Fruit fly (Drosophila melanogaster): Measurements from ENCODE around the gene GILT1.

The GILT1 gene

DNA sequence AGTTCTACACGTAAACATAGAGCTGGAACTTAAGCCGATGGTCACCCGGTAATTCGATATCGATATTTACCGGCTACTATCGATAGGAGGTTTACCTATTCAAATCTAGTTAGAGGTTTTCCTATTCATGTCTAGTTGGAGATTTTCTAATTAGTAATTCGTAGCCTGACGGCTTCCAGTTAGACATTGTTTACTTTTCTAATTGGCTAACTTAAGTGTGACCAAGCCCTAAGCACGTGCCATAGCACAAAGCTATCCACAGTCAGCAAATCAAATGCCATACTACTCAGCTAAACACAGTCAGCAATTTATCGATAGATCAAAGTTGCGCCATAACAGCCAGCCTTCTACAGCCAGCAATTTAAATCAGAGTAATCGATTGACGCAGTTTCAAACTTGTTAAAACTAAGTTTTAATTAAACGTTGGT, 1.4 kb upstream of the GILT1 start, which contains the start of gene Dpm3 (continued):
- TF ChIP-seq CG12104 (GFP tag; optimal IDR thresholded peaks at IDR 0.05), result no peak
- TF ChIP-seq Dbx (GFP tag; IDR thresholded peaks at IDR 0.05), result 0 out of 3 replicates have a peak, but pooled peaks have one; percentile 38
- TF ChIP-seq pnt (GFP tag; optimal IDR thresholded peaks at IDR 0.05), result peak; percentile 28
- TF ChIP-seq CG10274 (GFP tag; optimal IDR thresholded peaks at IDR 0.05), result no peak
- peak; percentile 95 for TF ChIP-seq Doc3 (GFP tag; IDR thresholded peaks at IDR 0.05; ENCODE audit: partially characterized antibody)
- TF ChIP-seq CG10979 (tag; optimal IDR thresholded peaks at IDR 0.05), result peak; percentile 15
- TF ChIP-seq CG9932 (GFP tag; IDR thresholded peaks at IDR 0.05), result peak; percentile 68
- TF ChIP-seq Six4 (GFP tag; optimal IDR thresholded peaks at IDR 0.05), result no peak
- TF ChIP-seq CG12299 (tag; optimal IDR thresholded peaks at IDR 0.05), result peak; percentile 5
- TF ChIP-seq ftz-f1 (GFP tag; optimal IDR thresholded peaks at IDR 0.05), result no peak
- peak; percentile 17 for TF ChIP-seq CG4820 (GFP tag; optimal IDR thresholded peaks at IDR 0.05)
- TF ChIP-seq amos (GFP tag; IDR thresholded peaks at IDR 0.05; ENCODE audit: partially characterized antibody), result peak; percentile 85
- peak; percentile 9 for TF ChIP-seq CG7987 (GFP tag; optimal IDR thresholded peaks at IDR 0.05)
- TF ChIP-seq CG4617 (GFP tag; optimal IDR thresholded peaks at IDR 0.05; ENCODE audit: borderline replicate concordance), result peak; percentile 60
- TF ChIP-seq Dad (GFP tag; optimal IDR thresholded peaks at IDR 0.05), result peak; percentile 7
- peak; percentile 15 for TF ChIP-seq exex (tag; optimal IDR thresholded peaks at IDR 0.05)
- TF ChIP-seq CG10147 (GFP tag; optimal IDR thresholded peaks at IDR 0.05), result peak; percentile 57
- TF ChIP-seq CG1024 (GFP tag; IDR thresholded peaks at IDR 0.05), result no peak
- TF ChIP-seq CG12155 (GFP tag; optimal IDR thresholded peaks at IDR 0.05), result peak; percentile 7
- no peak for TF ChIP-seq CG10565 (GFP tag; optimal IDR thresholded peaks at IDR 0.05)
- TF ChIP-seq CG3407 (GFP tag; optimal IDR thresholded peaks at IDR 0.05), result no peak
- TF ChIP-seq sr (GFP tag; IDR thresholded peaks at IDR 0.05), result no peak
- peak; percentile 74 for TF ChIP-seq abd-A (tag; optimal IDR thresholded peaks at IDR 0.05)
- peak; percentile 93 for TF ChIP-seq Scr (GFP tag; IDR thresholded peaks at IDR 0.05; ENCODE audit: partially characterized antibody)
- 0 out of 3 replicates have a peak, but pooled peaks have one; percentile 22 for TF ChIP-seq so (GFP tag; IDR thresholded peaks at IDR 0.05)
- TF ChIP-seq mld (GFP tag; IDR thresholded peaks at IDR 0.05; ENCODE audit: partially characterized antibody), result peak; percentile 75; the same call in 2 of the 3 replicates
- peak; percentile 34 for TF ChIP-seq grn (GFP tag; optimal IDR thresholded peaks at IDR 0.05)
- TF ChIP-seq B-H2 (GFP tag; optimal IDR thresholded peaks at IDR 0.05), result peak; percentile 63
- no peak for TF ChIP-seq fd102C (GFP tag; optimal IDR thresholded peaks at IDR 0.05)
- TF ChIP-seq br (optimal IDR thresholded peaks at IDR 0.05), result no peak
- peak; percentile 19 for TF ChIP-seq CG30403 (GFP tag; optimal IDR thresholded peaks at IDR 0.05)
- TF ChIP-seq ato (GFP tag; IDR thresholded peaks at IDR 0.05; ENCODE audit: partially characterized antibody), result peak; percentile 94
- peak; percentile 30 for TF ChIP-seq CG13775 (GFP tag; optimal IDR thresholded peaks at IDR 0.05)
- peak; percentile 17 for TF ChIP-seq pita (GFP tag; optimal IDR thresholded peaks at IDR 0.05)
- TF ChIP-seq Pdp1 (GFP tag; optimal IDR thresholded peaks at IDR 0.05), result peak in 1 of 2 experiments; percentile 57
- TF ChIP-seq Ets65A (GFP tag), result peak; percentile 98
- TF ChIP-seq Lhr (GFP tag; optimal IDR thresholded peaks at IDR 0.05), result peak; percentile 99
- TF ChIP-seq Fer2 (tag; optimal IDR thresholded peaks at IDR 0.05), result no peak
- TF ChIP-seq fu2 (GFP tag; optimal IDR thresholded peaks at IDR 0.05), result peak; percentile 10
- TF ChIP-seq slou (GFP tag; optimal IDR thresholded peaks at IDR 0.05), result peak; percentile 53
- TF ChIP-seq Med (GFP tag), result peak; percentile 77
- TF ChIP-seq CG6765 (GFP tag; optimal IDR thresholded peaks at IDR 0.05), result no peak
- no peak for TF ChIP-seq lola (GFP tag; optimal IDR thresholded peaks at IDR 0.05)
- TF ChIP-seq pho (GFP tag; optimal IDR thresholded peaks at IDR 0.05), result peak; percentile 60
- peak; percentile 14 for TF ChIP-seq tap (tag; optimal IDR thresholded peaks at IDR 0.05)
- TF ChIP-seq zfh2 (GFP tag; optimal IDR thresholded peaks at IDR 0.05), result peak; percentile 57
- TF ChIP-seq lilli (GFP tag; optimal IDR thresholded peaks at IDR 0.05), result peak; percentile 37
- peak; percentile 86 for TF ChIP-seq bbx (GFP tag; IDR thresholded peaks at IDR 0.05; ENCODE audit: partially characterized antibody)
- peak; percentile 72 for TF ChIP-seq CG8290 (GFP tag; optimal IDR thresholded peaks at IDR 0.05)
- no peak for TF ChIP-seq CG8290 (tag; optimal IDR thresholded peaks at IDR 0.05)
